Fruit fly (Drosophila melanogaster): ENCODE data around the gene Gr64a.

dm6 chr3L:4049082-4049481 is 22.5 kb downstream of the Gr64a start:
- TF ChIP-seq CG3919 (GFP tag; optimal IDR thresholded peaks at IDR 0.05), result no peak
- TF ChIP-seq Blimp-1 (GFP tag; optimal IDR thresholded peaks at IDR 0.05), result no peak
- no peak for TF ChIP-seq Lpt (GFP tag; optimal IDR thresholded peaks at IDR 0.05)
- TF ChIP-seq Smox (GFP tag; optimal IDR thresholded peaks at IDR 0.05), result no peak
- no peak for TF ChIP-seq spab (GFP tag; optimal IDR thresholded peaks at IDR 0.05)

All from whole organism, prepupa.